Fruit fly (Drosophila melanogaster) whole organism, wandering third instar larva: Measurements from ENCODE around the gene SamDC.

Source experiments
- Abd-B ChIP-seq: fragments of >200 bp; optimal IDR thresholded peaks from 2 replicates; lab custom pipeline; 2017; ENCODE audit warnings: missing biosample characterization, missing genetic modification characterization
- CG32264 ChIP-seq: fragments of 200-800 bp; sonication (Bioruptor generic); optimal IDR thresholded peaks from 2 replicates; lab custom pipeline; 2016; ENCODE audit warnings: missing biosample characterization, missing genetic modification characterization
- CG9705 ChIP-seq: fragments of 200-800 bp; sonication (Bioruptor generic); optimal IDR thresholded peaks from 2 replicates; lab custom pipeline; 2018; ENCODE audit warnings: missing biosample characterization, mild to moderate bottlenecking, missing genetic modification characterization
- CrebA ChIP-seq: fragments of 200-800 bp; sonication (Bioruptor generic); optimal IDR thresholded peaks from 2 replicates; lab custom pipeline; 2016; ENCODE audit warnings: missing biosample characterization, mild to moderate bottlenecking, missing genetic modification characterization, borderline replicate concordance
- Dfd ChIP-seq: fragments of >200 bp; optimal IDR thresholded peaks from 2 replicates; lab custom pipeline; 2017; ENCODE audit warnings: missing biosample characterization, missing genetic modification characterization
- Dif ChIP-seq: fragments of 200-275, 200-300 bp; sonication (Bioruptor generic); optimal IDR thresholded peaks from 2 replicates; lab custom pipeline; 2018; ENCODE audit warnings: missing biosample characterization, missing genetic modification characterization; ENCODE audit not compliant: partially characterized antibody
- GATAd ChIP-seq: sonication (Bioruptor generic); optimal IDR thresholded peaks from 2 replicates; lab custom pipeline; 2016; ENCODE audit warnings: missing biosample characterization, missing genetic modification characterization
- HLH106 ChIP-seq: fragments of 200-800 bp; optimal IDR thresholded peaks from 3 replicates; lab custom pipeline; 2019; ENCODE audit warnings: missing biosample characterization, mild to moderate bottlenecking, missing genetic modification characterization, moderate library complexity
- Hr78 ChIP-seq: fragments of >200 bp; optimal IDR thresholded peaks from 2 replicates; lab custom pipeline; 2017; ENCODE audit warnings: missing biosample characterization, missing genetic modification characterization
- Hr83 ChIP-seq: fragments of 200-300 bp; sonication (Bioruptor generic); optimal IDR thresholded peaks from 2 replicates; lab custom pipeline; 2016; ENCODE audit warnings: missing biosample characterization, mild to moderate bottlenecking, missing genetic modification characterization, moderate library complexity; ENCODE audit not compliant: poor library complexity, severe bottlenecking
- Mio ChIP-seq: sonication (Bioruptor generic); optimal IDR thresholded peaks from 2 replicates; lab custom pipeline; 2016; ENCODE audit warnings: missing biosample characterization, missing genetic modification characterization
- Myc ChIP-seq: fragments of >200 bp; optimal IDR thresholded peaks from 2 replicates; lab custom pipeline; 2017
- N ChIP-seq: fragments of >200 bp; optimal IDR thresholded peaks from 2 replicates; lab custom pipeline; 2018; ENCODE audit warnings: missing biosample characterization, missing external identifiers, missing genetic modification characterization
- OdsH ChIP-seq: fragments of 200-800 bp; sonication (Bioruptor generic); optimal IDR thresholded peaks from 2 replicates; lab custom pipeline; 2016; ENCODE audit warnings: missing biosample characterization, mild to moderate bottlenecking, missing genetic modification characterization
- Rel ChIP-seq, 2 experiments: fragments of 200-800 bp; sonication (Bioruptor generic) in 1 of 2; optimal IDR thresholded peaks; 2 replicates in 1 of 2; 3 replicates in 1 of 2; lab custom pipeline; 2016 to 2019; ENCODE audit warnings: mild to moderate bottlenecking in 2 of 2, missing biosample characterization in 2 of 2, missing genetic modification characterization in 2 of 2, moderate library complexity in 1 of 2
- Sp1 ChIP-seq: fragments of 200-800 bp; sonication (Bioruptor generic); optimal IDR thresholded peaks from 3 replicates; lab custom pipeline; 2019; ENCODE audit warnings: missing biosample characterization, mild to moderate bottlenecking, missing genetic modification characterization, moderate library complexity
- Vsx2 ChIP-seq: fragments of 200-300, 225-300 bp; sonication (Bioruptor generic); optimal IDR thresholded peaks from 2 replicates; lab custom pipeline; 2018; ENCODE audit warnings: missing biosample characterization, missing genetic modification characterization; ENCODE audit not compliant: partially characterized antibody
- brk ChIP-seq: fragments of 200-800 bp; sonication (Bioruptor generic); optimal IDR thresholded peaks from 2 replicates; lab custom pipeline; 2016; ENCODE audit warnings: missing biosample characterization, mild to moderate bottlenecking, missing genetic modification characterization
- dl ChIP-seq, 2 experiments: fragments of 175-275, 200-275 bp in 1 of 2; fragments of 200-275 bp in 1 of 2; sonication (Bioruptor generic); optimal IDR thresholded peaks; lab custom pipeline; 2018; ENCODE audit warnings: mild to moderate bottlenecking in 2 of 2, missing biosample characterization in 2 of 2, missing genetic modification characterization in 2 of 2, moderate library complexity in 2 of 2; ENCODE audit not compliant: partially characterized antibody in 2 of 2, insufficient read depth in 1 of 2
- dsf ChIP-seq: sonication (Bioruptor generic); optimal IDR thresholded peaks from 2 replicates; lab custom pipeline; 2016; ENCODE audit warnings: missing biosample characterization, missing genetic modification characterization, borderline replicate concordance
- ey ChIP-seq: fragments of 200-800 bp; sonication (Bioruptor generic); optimal IDR thresholded peaks from 2 replicates; lab custom pipeline; 2016; ENCODE audit warnings: missing biosample characterization, missing genetic modification characterization
- foxo ChIP-seq, 2 experiments: fragments of 200-800 bp; sonication (Bioruptor generic); optimal IDR thresholded peaks; 2 replicates in 1 of 2; 3 replicates in 1 of 2; lab custom pipeline; 2016 to 2017; ENCODE audit warnings: missing biosample characterization in 2 of 2, missing genetic modification characterization in 2 of 2
- h ChIP-seq: fragments of 200-800 bp; sonication (Bioruptor generic); optimal IDR thresholded peaks from 3 replicates; lab custom pipeline; 2016; ENCODE audit warnings: missing biosample characterization, mild to moderate bottlenecking, missing genetic modification characterization
- jim ChIP-seq: fragments of 175-275, 200-325 bp; sonication (Bioruptor generic); optimal IDR thresholded peaks from 2 replicates; lab custom pipeline; 2016; ENCODE audit warnings: missing biosample characterization, mild to moderate bottlenecking, missing genetic modification characterization
- lola ChIP-seq: fragments of >200 bp; optimal IDR thresholded peaks from 2 replicates; lab custom pipeline; 2017; ENCODE audit warnings: missing biosample characterization, missing genetic modification characterization
- pan ChIP-seq: fragments of >200 bp; optimal IDR thresholded peaks from 2 replicates; lab custom pipeline; 2017
- psq ChIP-seq: fragments of 200-800 bp; sonication (Bioruptor generic); optimal IDR thresholded peaks from 3 replicates; lab custom pipeline; 2017; ENCODE audit warnings: missing biosample characterization, mild to moderate bottlenecking, missing genetic modification characterization, moderate library complexity
- rgr ChIP-seq: fragments of 200-800 bp; sonication (Bioruptor generic); optimal IDR thresholded peaks from 3 replicates; lab custom pipeline; 2016; ENCODE audit warnings: missing biosample characterization, mild to moderate bottlenecking, missing genetic modification characterization
- sage ChIP-seq: fragments of 200-800 bp; sonication (Bioruptor generic); optimal IDR thresholded peaks from 2 replicates; lab custom pipeline; 2016; ENCODE audit warnings: missing biosample characterization, mild to moderate bottlenecking, missing genetic modification characterization
- sv ChIP-seq: fragments of 200-800 bp; sonication (Bioruptor generic); optimal IDR thresholded peaks from 3 replicates; lab custom pipeline; 2016; ENCODE audit warnings: missing biosample characterization, missing genetic modification characterization
- usp ChIP-seq: fragments of >200 bp; optimal IDR thresholded peaks from 2 replicates; lab custom pipeline; 2017; ENCODE audit warnings: missing biosample characterization, missing genetic modification characterization

The SamDC gene

dm6 chr2L:10292066-10292560, 47.1 kb upstream of the SamDC start, which contains the start of gene Ufd4:
TSS of gene Ufd4 (minus strand) at chr2L:10292365.
- TF ChIP-seq HLH106 (tag; lab: Kevin White, UChicago) = no peak
- no peak for TF ChIP-seq Abd-B
- TF ChIP-seq dsf = no peak
- TF ChIP-seq CG32264 (GFP tag; lab: Kevin White, UChicago) = peak; percentile 36
- peak; percentile 70 for TF ChIP-seq Hr83
- TF ChIP-seq foxo (GFP tag; optimal IDR thresholded peaks at IDR 0.05; lab: Kevin White, UChicago) = no peak
- peak; percentile 44 for TF ChIP-seq sv (GFP tag; lab: Kevin White, UChicago)
- TF ChIP-seq usp (GFP tag; lab: Kevin White, UChicago) = no peak
- TF ChIP-seq CrebA = no peak
- no peak for TF ChIP-seq ey (GFP tag; lab: Kevin White, UChicago)
- TF ChIP-seq Myc (lab: Kevin White, UChicago) = no peak
- no peak for TF ChIP-seq Dif
- TF ChIP-seq OdsH (GFP tag; lab: Kevin White, UChicago) = peak; percentile 37
- no peak for TF ChIP-seq Vsx2
- TF ChIP-seq sage (GFP tag; lab: Kevin White, UChicago) = no peak
- TF ChIP-seq psq (GFP tag; lab: Kevin White, UChicago) = no peak
- TF ChIP-seq Hr78 (GFP tag; lab: Kevin White, UChicago) = no peak
- no peak for TF ChIP-seq GATAd (GFP tag; lab: Kevin White, UChicago)
- TF ChIP-seq CG9705 (GFP tag; lab: Kevin White, UChicago) = peak; percentile 32
- no peak for TF ChIP-seq Mio (GFP tag; lab: Kevin White, UChicago)
- TF ChIP-seq brk (GFP tag; lab: Kevin White, UChicago) = no peak
- TF ChIP-seq jim = no peak
- no peak for TF ChIP-seq Rel (GFP tag; optimal IDR thresholded peaks at IDR 0.05; lab: Kevin White, UChicago)
- TF ChIP-seq Rel (tag; optimal IDR thresholded peaks at IDR 0.05; lab: Kevin White, UChicago) = no peak

DNA sequence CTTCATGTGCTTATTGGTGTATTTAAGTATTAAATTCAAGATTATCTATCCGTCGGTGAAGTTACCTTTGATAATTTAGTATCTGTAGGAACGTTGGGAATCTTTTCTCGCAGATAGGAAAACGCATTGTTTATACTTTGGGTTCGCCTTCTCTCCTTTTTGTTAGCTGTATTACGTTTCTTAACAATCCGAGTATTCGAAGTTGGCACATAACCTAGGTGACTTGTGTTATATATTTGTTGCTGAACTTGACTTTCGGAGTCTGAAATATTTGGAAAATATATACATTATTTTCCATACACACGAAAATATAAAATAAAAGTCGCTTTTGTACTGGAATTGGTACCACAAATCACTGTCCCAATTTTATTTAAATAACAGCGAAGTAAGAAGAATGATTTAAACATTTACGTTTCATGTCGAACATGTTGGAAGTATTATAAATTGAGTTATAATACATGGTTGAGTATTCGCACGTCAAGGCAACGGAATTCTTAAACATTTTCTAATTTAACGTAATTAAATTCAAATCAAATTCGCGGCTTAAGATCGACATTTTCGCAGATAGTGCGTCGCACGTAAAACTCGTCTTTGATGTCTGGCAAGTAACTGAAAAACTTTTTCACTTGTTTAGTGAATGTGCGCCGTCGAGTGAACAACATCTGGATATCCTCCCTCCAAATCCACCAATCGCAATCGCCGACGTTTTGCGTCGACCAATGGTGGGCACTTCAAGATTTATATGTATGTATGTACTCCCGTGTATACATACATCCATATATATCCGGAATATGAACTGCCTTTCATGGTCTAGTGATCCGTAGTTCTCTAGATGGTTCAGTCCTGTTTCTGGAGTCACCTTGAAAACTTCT, 44.2 kb upstream of the SamDC start, which contains the start of gene Hand:
Gene Hand, minus strand, starts transcription at position 588 of the 872 bp plus-strand sequence.
- TF ChIP-seq Hr78 (GFP tag; lab: Kevin White, UChicago) (no peak), Sp1 (GFP tag; lab: Kevin White, UChicago) (no peak), h (GFP tag; lab: Kevin White, UChicago) (no peak), brk (GFP tag; lab: Kevin White, UChicago) (no peak), pan (lab: Kevin White, UChicago) (no peak), sv (GFP tag; lab: Kevin White, UChicago) (no peak), dsf (no peak), Hr83 (no peak), Dfd (no peak), Myc (lab: Kevin White, UChicago) (no peak), Rel (GFP tag; optimal IDR thresholded peaks at IDR 0.05; lab: Kevin White, UChicago) (no peak), Rel (tag; optimal IDR thresholded peaks at IDR 0.05; lab: Kevin White, UChicago) (no peak), Dif (no peak), dl (GFP tag; optimal IDR thresholded peaks at IDR 0.05; lab: Kevin White, UChicago; ENCODE audit: insufficient read depth in 1 of 2, partially characterized antibody in 2 of 2) (no peak), Abd-B (no peak)
- TF ChIP-seq, all 38 proteins: peak for 0

dm6 chr2L:10298306-10298705, 41.0 kb upstream of the SamDC start:
- TF ChIP-seq N (GFP tag; lab: Kevin White, UChicago) (peak; percentile 33), sv (GFP tag; lab: Kevin White, UChicago) (no peak), Hr83 (no peak), rgr (GFP tag; lab: Kevin White, UChicago) (no peak), dl (GFP tag; optimal IDR thresholded peaks at IDR 0.05; lab: Kevin White, UChicago; ENCODE audit: insufficient read depth in 1 of 2, partially characterized antibody in 2 of 2) (no peak), Dif (peak; percentile 72), ey (GFP tag; lab: Kevin White, UChicago) (no peak), lola (no peak), h (GFP tag; lab: Kevin White, UChicago) (no peak), CG32264 (GFP tag; lab: Kevin White, UChicago) (no peak), pan (lab: Kevin White, UChicago) (no peak), GATAd (GFP tag; lab: Kevin White, UChicago) (no peak), Myc (lab: Kevin White, UChicago) (no peak)
